Worm (Caenorhabditis elegans) whole organism, L4 larva: Measurements from ENCODE around the gene Y75B8A.18.

ENCODE experiments used
- Y105C5A.15 ChIP-seq: fragments of 200-800 bp; sonication (Bioruptor generic); IDR thresholded peaks from 2 replicates; pipeline ENCODE4 v1.3.6; 2022; ENCODE audit warnings: missing genetic modification characterization, missing compliant biosample characterization
- ces-1 ChIP-seq: fragments of 150-350 bp; sonication (generic microtip); optimal IDR thresholded peaks from 4 replicates; lab custom pipeline; 2014; ENCODE audit warnings: missing biosample characterization, missing genetic modification reagents, missing genetic modification characterization
- daf-16 ChIP-seq, 3 experiments: sonication (generic microtip); optimal IDR thresholded peaks; 2 replicates each; lab custom pipeline; 2016 to 2017; ENCODE audit warnings: missing genetic modification characterization in 3 of 3, missing genetic modification reagents in 3 of 3, mild to moderate bottlenecking in 2 of 3, missing compliant biosample characterization in 2 of 3, missing biosample characterization in 1 of 3, moderate library complexity in 1 of 3
- fos-1 ChIP-seq: fragments of 150-350 bp; optimal IDR thresholded peaks from 2 replicates; lab custom pipeline; 2014; ENCODE audit warnings: missing biosample characterization, missing genetic modification characterization
- lin-1 ChIP-seq: fragments of 200-800 bp; sonication (Bioruptor generic); IDR thresholded peaks from 2 replicates; pipeline ENCODE4 v1.3.6; 2022; ENCODE audit warnings: missing genetic modification reagents, missing genetic modification characterization, missing compliant biosample characterization
- lin-15B ChIP-seq: fragments of 150-350 bp; sonication (generic microtip); optimal IDR thresholded peaks from 3 replicates; lab custom pipeline; 2014; ENCODE audit warnings: missing biosample characterization, missing genetic modification characterization
- lin-29 ChIP-seq: fragments of 200-800 bp; sonication (Bioruptor generic); IDR thresholded peaks from 2 replicates; pipeline ENCODE4 v1.3.6; 2022; ENCODE audit warnings: missing genetic modification reagents, missing genetic modification characterization, missing compliant biosample characterization
- lin-39 ChIP-seq: fragments of 150-350 bp; optimal IDR thresholded peaks from 2 replicates; lab custom pipeline; 2014; ENCODE audit warnings: missing biosample characterization, missing genetic modification reagents, missing genetic modification characterization
- lir-3 ChIP-seq: sonication (generic microtip); optimal IDR thresholded peaks from 2 replicates; lab custom pipeline; 2016; ENCODE audit warnings: mild to moderate bottlenecking, missing genetic modification characterization, missing compliant biosample characterization
- lsy-2 ChIP-seq, 2 experiments: fragments of 150-350 bp in 1 of 2; sonication (generic microtip) in 1 of 2; optimal IDR thresholded peaks; 2 replicates each; lab custom pipeline; 2014 to 2017; ENCODE audit warnings: missing biosample characterization in 2 of 2, missing genetic modification characterization in 2 of 2
- nhr-28 ChIP-seq: fragments of 150-350 bp; optimal IDR thresholded peaks from 2 replicates; lab custom pipeline; 2014; ENCODE audit warnings: missing biosample characterization, missing genetic modification characterization
- set-16 ChIP-seq: fragments of 200-800 bp; sonication (Bioruptor generic); IDR thresholded peaks from 2 replicates; pipeline ENCODE4 v1.3.6; 2022; ENCODE audit warnings: missing genetic modification reagents, missing genetic modification characterization, missing compliant biosample characterization
- unc-62 ChIP-seq, 3 experiments: fragments of 150-350 bp in 1 of 3; sonication (generic microtip); optimal IDR thresholded peaks in 2 of 3; peaks in 1 of 3; 1 replicate in 1 of 3; 2 replicates in 2 of 3; lab custom pipeline; 2014 to 2017; ENCODE audit warnings: missing biosample characterization in 3 of 3, missing genetic modification characterization in 3 of 3, missing genetic modification reagents in 3 of 3, missing genotype in 1 of 3
- zip-11 ChIP-seq: fragments of 200-800 bp; sonication (Bioruptor generic); IDR thresholded peaks from 2 replicates; pipeline ENCODE4 v1.3.6; 2022; ENCODE audit warnings: missing genetic modification characterization, missing compliant biosample characterization

- TF ChIP-seq Y105C5A.15 (no peak), nhr-28 (tag; lab: Kevin White, UChicago) (no peak), set-16 (GFP tag; lab: Robert Waterston, UW) (no peak), ces-1 (GFP tag; lab: Kevin White, UChicago) (no peak), lsy-2 (tag; optimal IDR thresholded peaks at IDR 0.05; lab: Kevin White, UChicago) (no peak), daf-16 (GFP tag; optimal IDR thresholded peaks at IDR 0.05; lab: Kevin White, UChicago) (no peak), daf-16 (tag; optimal IDR thresholded peaks at IDR 0.05; lab: Kevin White, UChicago) (no peak), lin-39 (tag; lab: Kevin White, UChicago) (no peak), zip-11 (GFP tag; lab: Robert Waterston, UW) (no peak), lin-29 (GFP tag; lab: Robert Waterston, UW) (no peak), lin-15B (tag; lab: Kevin White, UChicago) (no peak), lir-3 (tag; lab: Kevin White, UChicago) (no peak), unc-62 (GFP tag; optimal IDR thresholded peaks at IDR 0.05 in 1 of 2; lab: Kevin White, UChicago) (no peak), unc-62 (tag; optimal IDR thresholded peaks at IDR 0.05; lab: Kevin White, UChicago) (no peak), lin-1 (GFP tag; lab: Robert Waterston, UW) (no peak), fos-1 (no peak)
Measured at ce11 chrIII:12227935-12228334, 1.9 kb upstream of the Y75B8A.18 start.
